Worm (Caenorhabditis elegans) whole organism, mixed stage, embryonic: ENCODE measurements around the gene ubc-15.

Source experiments
- blmp-1 ChIP-seq: fragments of 150-350 bp; optimal IDR thresholded peaks from 2 replicates; lab custom pipeline; 2014; ENCODE audit warnings: missing biosample characterization, missing genetic modification characterization
- ceh-43 ChIP-seq: fragments of 200-800 bp; sonication (Bioruptor generic); optimal IDR thresholded peaks from 2 replicates; lab custom pipeline; 2018; ENCODE audit warnings: mild to moderate bottlenecking, missing genetic modification characterization, moderate library complexity, missing compliant biosample characterization
- ces-1 ChIP-seq: fragments of 150-350 bp; optimal IDR thresholded peaks from 2 replicates; lab custom pipeline; 2014; ENCODE audit warnings: missing biosample characterization, missing genetic modification reagents, missing genetic modification characterization
- cnd-1 ChIP-seq: fragments of 200-800 bp; sonication (Bioruptor generic); optimal IDR thresholded peaks from 2 replicates; lab custom pipeline; 2018; ENCODE audit warnings: mild to moderate bottlenecking, missing genetic modification characterization, missing compliant biosample characterization
- drap-1 ChIP-seq: fragments of 200-800 bp; sonication (Bioruptor generic); optimal IDR thresholded peaks from 3 replicates; lab custom pipeline; 2018; ENCODE audit warnings: mild to moderate bottlenecking, missing genetic modification characterization, missing compliant biosample characterization
- elt-1 ChIP-seq: sonication (generic microtip); optimal IDR thresholded peaks from 2 replicates; lab custom pipeline; 2017; ENCODE audit warnings: missing genetic modification characterization, mild to moderate bottlenecking, missing compliant biosample characterization, antibody characterized with exemption, moderate library complexity, borderline replicate concordance; ENCODE audit not compliant: insufficient read depth
- elt-3 ChIP-seq: fragments of 150-350 bp; optimal IDR thresholded peaks from 2 replicates; lab custom pipeline; 2014; ENCODE audit warnings: missing biosample characterization, missing genetic modification characterization
- ham-2 ChIP-seq: fragments of 200-800 bp; sonication (Bioruptor generic); optimal IDR thresholded peaks from 2 replicates; lab custom pipeline; 2018; ENCODE audit warnings: mild to moderate bottlenecking, missing genetic modification characterization, missing compliant biosample characterization
- hlh-1 ChIP-seq: fragments of 150-350 bp; optimal IDR thresholded peaks from 2 replicates; lab custom pipeline; 2014; ENCODE audit warnings: missing biosample characterization, missing genetic modification reagents, missing genetic modification characterization
- lin-13 ChIP-seq: fragments of 150-350 bp; optimal IDR thresholded peaks from 2 replicates; lab custom pipeline; 2014; ENCODE audit warnings: missing biosample characterization, missing genetic modification characterization
- lin-32 ChIP-seq: fragments of 200-800 bp; sonication (Bioruptor generic); optimal IDR thresholded peaks from 2 replicates; lab custom pipeline; 2018; ENCODE audit warnings: mild to moderate bottlenecking, missing genetic modification characterization, missing compliant biosample characterization
- lsy-2 ChIP-seq: fragments of 150-350 bp; optimal IDR thresholded peaks from 2 replicates; lab custom pipeline; 2014; ENCODE audit warnings: missing biosample characterization, missing genetic modification characterization
- mab-5 ChIP-seq: fragments of 150-350 bp; optimal IDR thresholded peaks from 2 replicates; lab custom pipeline; 2014; ENCODE audit warnings: missing biosample characterization, missing genetic modification characterization
- mep-1 ChIP-seq: fragments of 150-350 bp; optimal IDR thresholded peaks from 2 replicates; lab custom pipeline; 2017; ENCODE audit warnings: missing biosample characterization, missing genetic modification reagents, missing genetic modification characterization, inconsistent platforms
- mls-2 ChIP-seq: sonication (generic microtip); optimal IDR thresholded peaks from 2 replicates; lab custom pipeline; 2016; ENCODE audit warnings: mild to moderate bottlenecking, missing genetic modification characterization, moderate library complexity, missing compliant biosample characterization
- nhr-2 ChIP-seq: fragments of 150-350 bp; optimal IDR thresholded peaks from 2 replicates; lab custom pipeline; 2014; ENCODE audit warnings: missing biosample characterization, missing genetic modification characterization
- nhr-237 ChIP-seq: fragments of 150-350 bp; optimal IDR thresholded peaks from 2 replicates; lab custom pipeline; 2014; ENCODE audit warnings: missing biosample characterization, missing genetic modification characterization
- nhr-28 ChIP-seq: fragments of 150-350 bp; optimal IDR thresholded peaks from 2 replicates; lab custom pipeline; 2014; ENCODE audit warnings: missing biosample characterization, missing genetic modification characterization
- nhr-76 ChIP-seq: sonication (generic microtip); optimal IDR thresholded peaks from 2 replicates; lab custom pipeline; 2017; ENCODE audit warnings: missing biosample characterization, missing genetic modification characterization
- pha-4 ChIP-seq: fragments of 150-350 bp; optimal IDR thresholded peaks from 2 replicates; lab custom pipeline; 2018; ENCODE audit warnings: missing biosample characterization, missing genetic modification reagents, missing genetic modification characterization
- sem-2 ChIP-seq: fragments of 200-800 bp; sonication (Bioruptor generic); optimal IDR thresholded peaks from 2 replicates; lab custom pipeline; 2018; ENCODE audit warnings: mild to moderate bottlenecking, missing genetic modification characterization, missing compliant biosample characterization
- snpc-4 ChIP-seq: fragments of 150-350 bp; optimal IDR thresholded peaks from 2 replicates; lab custom pipeline; 2014; ENCODE audit warnings: missing biosample characterization, missing genetic modification characterization
- sptf-1 ChIP-seq: sonication (generic microtip); optimal IDR thresholded peaks from 2 replicates; lab custom pipeline; 2017; ENCODE audit warnings: mild to moderate bottlenecking, missing genetic modification characterization, moderate library complexity, missing compliant biosample characterization
- unc-120 ChIP-seq: sonication (generic microtip); optimal IDR thresholded peaks from 2 replicates; lab custom pipeline; 2017; ENCODE audit warnings: missing genetic modification characterization, missing compliant biosample characterization; ENCODE audit not compliant: poor library complexity, severe bottlenecking
- unc-62 ChIP-seq: fragments of 150-350 bp; optimal IDR thresholded peaks from 2 replicates; lab custom pipeline; 2014; ENCODE audit warnings: missing biosample characterization, missing genetic modification reagents, missing genetic modification characterization
- zip-8 ChIP-seq: fragments of 150-350 bp; optimal IDR thresholded peaks from 2 replicates; lab custom pipeline; 2014; ENCODE audit warnings: missing biosample characterization, missing genetic modification characterization

The ubc-15 gene

ce11 chrII:2922359-2922758 is 9.0 kb upstream of the ubc-15 start:
- no peak for TF ChIP-seq mls-2 (tag; lab: Kevin White, UChicago)
- TF ChIP-seq zip-8 (tag; lab: Kevin White, UChicago): no peak
- TF ChIP-seq pha-4 (tag; lab: Kevin White, UChicago): no peak
- no peak for TF ChIP-seq nhr-2
- no peak for TF ChIP-seq nhr-76
- no peak for TF ChIP-seq snpc-4 (tag; lab: Kevin White, UChicago)

ce11 chrII:2921860-2922259 is 8.5 kb upstream of the ubc-15 start:
- TF ChIP-seq hlh-1 (no peak), elt-1 (tag; lab: Kevin White, UChicago) (no peak), mep-1 (tag; lab: Kevin White, UChicago) (no peak), nhr-76 (no peak), ceh-43 (GFP tag; lab: Kevin White, UChicago) (no peak), zip-8 (tag; lab: Kevin White, UChicago) (no peak), mls-2 (tag; lab: Kevin White, UChicago) (no peak), cnd-1 (no peak), mab-5 (tag; lab: Kevin White, UChicago) (no peak)

ce11 chrII:2920817-2921458 is 7.5 kb upstream of the ubc-15 start:
- TF ChIP-seq pha-4 (tag; lab: Kevin White, UChicago): peak; percentile 22
- TF ChIP-seq mep-1 (tag; lab: Kevin White, UChicago): no peak

ce11 chrII:2920234-2920633 is 6.8 kb upstream of the ubc-15 start:
- TF ChIP-seq pha-4 (tag; lab: Kevin White, UChicago) (no peak), unc-120 (tag; lab: Kevin White, UChicago) (no peak), lin-13 (tag; lab: Kevin White, UChicago) (no peak), ceh-43 (GFP tag; lab: Kevin White, UChicago) (no peak), sem-2 (GFP tag; lab: Kevin White, UChicago) (no peak), blmp-1 (tag; lab: Kevin White, UChicago) (no peak), hlh-1 (no peak), unc-62 (GFP tag; lab: Kevin White, UChicago) (no peak), mab-5 (tag; lab: Kevin White, UChicago) (no peak), sptf-1 (tag; lab: Kevin White, UChicago) (no peak), drap-1 (GFP tag; lab: Kevin White, UChicago) (no peak), lin-32 (GFP tag; lab: Kevin White, UChicago) (no peak), mls-2 (tag; lab: Kevin White, UChicago) (no peak), lsy-2 (tag; lab: Kevin White, UChicago) (no peak), cnd-1 (no peak), snpc-4 (tag; lab: Kevin White, UChicago) (no peak)
- TF ChIP-seq, all 35 proteins: peak for 0

ce11 chrII:2919074-2919857 is 5.9 kb upstream of the ubc-15 start, which contains the start of the genes ncap-1 and Y110A2AR.1:
Gene ncap-1, minus strand, starts transcription at chrII:2919314.
Gene Y110A2AR.1, plus strand, starts transcription at chrII:2919710.
- TF ChIP-seq ham-2 (GFP tag; lab: Kevin White, UChicago) (no peak), blmp-1 (tag; lab: Kevin White, UChicago) (no peak), mab-5 (tag; lab: Kevin White, UChicago) (no peak), elt-3 (tag; lab: Kevin White, UChicago) (no peak), nhr-237 (tag; lab: Kevin White, UChicago) (no peak), drap-1 (GFP tag; lab: Kevin White, UChicago) (no peak), snpc-4 (tag; lab: Kevin White, UChicago) (no peak), ces-1 (GFP tag; lab: Kevin White, UChicago) (no peak), nhr-28 (tag; lab: Kevin White, UChicago) (no peak), mep-1 (tag; lab: Kevin White, UChicago) (no peak), ceh-43 (GFP tag; lab: Kevin White, UChicago) (no peak), sem-2 (GFP tag; lab: Kevin White, UChicago) (no peak), pha-4 (tag; lab: Kevin White, UChicago) (no peak), lin-32 (GFP tag; lab: Kevin White, UChicago) (no peak)
- TF ChIP-seq, all 35 proteins: peak for 0
